Fruit fly (Drosophila melanogaster) whole organism, embryonic: ENCODE results near the gene Tg.

ENCODE experiments used
- Adf1 ChIP-seq: fragments of 200-800 bp; sonication (Bioruptor generic); IDR thresholded peaks from 2 replicates; pipeline ENCODE4 v1.3.6; 2022; ENCODE audit warnings: missing biosample characterization, missing genetic modification characterization
- Antp ChIP-seq: fragments of 200-800 bp; sonication (Bioruptor generic); optimal IDR thresholded peaks from 3 replicates; lab custom pipeline; 2016; ENCODE audit warnings: missing biosample characterization, missing genetic modification characterization
- BtbVII ChIP-seq: fragments of 200-800 bp; sonication (Bioruptor generic); optimal IDR thresholded peaks from 3 replicates; lab custom pipeline; 2017; ENCODE audit warnings: missing biosample characterization, mild to moderate bottlenecking, missing genetic modification characterization
- CG10321 ChIP-seq: fragments of 200-800 bp; sonication (Bioruptor generic); IDR thresholded peaks from 2 replicates; pipeline ENCODE4 v1.3.6; 2022; ENCODE audit warnings: missing biosample characterization, missing genetic modification characterization
- CG10366 ChIP-seq: fragments of 200-800 bp; sonication (Bioruptor generic); IDR thresholded peaks from 2 replicates; pipeline ENCODE4 v1.3.6; 2022; ENCODE audit warnings: missing biosample characterization, missing genetic modification characterization
- CG10565 ChIP-seq: fragments of 200-800 bp; sonication (Bioruptor generic); optimal IDR thresholded peaks from 3 replicates; lab custom pipeline; 2016; ENCODE audit warnings: missing biosample characterization, mild to moderate bottlenecking, missing genetic modification characterization
- CG10654 ChIP-seq: fragments of 200-800 bp; sonication (Bioruptor generic); optimal IDR thresholded peaks from 2 replicates; lab custom pipeline; 2016; ENCODE audit warnings: missing biosample characterization, missing genetic modification characterization
- CG10959 ChIP-seq: fragments of 200-800 bp; sonication (Bioruptor generic); IDR thresholded peaks from 2 replicates; pipeline ENCODE4 v1.3.6; 2022; ENCODE audit warnings: missing biosample characterization, missing genetic modification characterization
- CG14441 ChIP-seq: fragments of 200-800 bp; sonication (Bioruptor generic); IDR thresholded peaks from 2 replicates; pipeline ENCODE4 v1.3.6; 2022; ENCODE audit warnings: missing biosample characterization, missing genetic modification characterization
- CG2199 ChIP-seq: fragments of 200-800 bp; sonication (Bioruptor generic); IDR thresholded peaks from 3 replicates; pipeline ENCODE4 v1.3.6; 2022; ENCODE audit warnings: missing biosample characterization, missing genetic modification characterization
- CG30431 ChIP-seq: fragments of 200-800 bp; sonication (Bioruptor generic); optimal IDR thresholded peaks from 2 replicates; lab custom pipeline; 2017; ENCODE audit warnings: missing biosample characterization, missing genetic modification characterization
- CG31441 ChIP-seq: fragments of 200-800 bp; sonication (Bioruptor generic); IDR thresholded peaks from 2 replicates; pipeline ENCODE4 v1.3.6; 2022; ENCODE audit warnings: missing biosample characterization, missing genetic modification characterization
- CG33213 ChIP-seq: fragments of 200-800 bp; sonication (Bioruptor generic); optimal IDR thresholded peaks from 3 replicates; lab custom pipeline; 2016; ENCODE audit warnings: missing biosample characterization, missing genetic modification characterization
- CG33557 ChIP-seq: fragments of 200-800 bp; sonication (Bioruptor generic); optimal IDR thresholded peaks from 2 replicates; lab custom pipeline; 2019; ENCODE audit warnings: missing biosample characterization, mild to moderate bottlenecking, missing genetic modification characterization, moderate library complexity
- CG4854 ChIP-seq: fragments of 200-800 bp; sonication (Bioruptor generic); optimal IDR thresholded peaks from 2 replicates; lab custom pipeline; 2016; ENCODE audit warnings: missing biosample characterization, missing genetic modification characterization, inconsistent platforms
- CG6272 ChIP-seq: fragments of 200-800 bp; sonication (Bioruptor generic); IDR thresholded peaks from 2 replicates; pipeline ENCODE4 v1.3.6; 2022; ENCODE audit warnings: missing biosample characterization, missing genetic modification characterization
- CG6654 ChIP-seq: fragments of 200-800 bp; sonication (Bioruptor generic); optimal IDR thresholded peaks from 2 replicates; lab custom pipeline; 2017; ENCODE audit warnings: missing biosample characterization, mild to moderate bottlenecking, missing genetic modification characterization
- CG7372 ChIP-seq: fragments of 200-800 bp; sonication (Bioruptor generic); IDR thresholded peaks from 2 replicates; pipeline ENCODE4 v1.3.6; 2022; ENCODE audit warnings: missing biosample characterization, missing genetic modification characterization
- CG8290 ChIP-seq, 3 experiments: fragments of 200-800 bp; sonication (Bioruptor generic); optimal IDR thresholded peaks; 2 replicates each; lab custom pipeline; 2016 to 2019; ENCODE audit warnings: missing biosample characterization in 3 of 3, missing genetic modification characterization in 3 of 3, mild to moderate bottlenecking in 2 of 3, moderate library complexity in 1 of 3
- CG9437 ChIP-seq: fragments of 200-800 bp; sonication (Bioruptor generic); optimal IDR thresholded peaks from 2 replicates; lab custom pipeline; 2018; ENCODE audit warnings: missing biosample characterization, mild to moderate bottlenecking, missing genetic modification characterization
- CoRest ChIP-seq: fragments of 200-800 bp; sonication (Bioruptor generic); optimal IDR thresholded peaks from 3 replicates; lab custom pipeline; 2018; ENCODE audit warnings: missing biosample characterization, mild to moderate bottlenecking, missing genetic modification characterization, moderate library complexity
- Dek ChIP-seq: fragments of 200-800 bp; sonication (Bioruptor generic); optimal IDR thresholded peaks from 3 replicates; lab custom pipeline; 2019; ENCODE audit warnings: missing biosample characterization, mild to moderate bottlenecking, missing genetic modification characterization, moderate library complexity
- ERR ChIP-seq: fragments of 200-800 bp; sonication (Bioruptor generic); optimal IDR thresholded peaks from 2 replicates; lab custom pipeline; 2016; ENCODE audit warnings: missing biosample characterization, missing genetic modification characterization
- Gug ChIP-seq: fragments of 200-800 bp; sonication (Bioruptor generic); IDR thresholded peaks from 4 replicates; pipeline ENCODE4 v1.3.6; 2022; ENCODE audit warnings: missing biosample characterization, missing genetic modification characterization
- HLHmδ ChIP-seq: fragments of 200-800 bp; sonication (Bioruptor generic); optimal IDR thresholded peaks from 2 replicates; lab custom pipeline; 2018; ENCODE audit warnings: missing biosample characterization, mild to moderate bottlenecking, missing genetic modification characterization, moderate library complexity
- Hand ChIP-seq: fragments of 200-800 bp; sonication (Bioruptor generic); optimal IDR thresholded peaks from 2 replicates; lab custom pipeline; 2017; ENCODE audit warnings: mild to moderate bottlenecking, missing biosample characterization, missing genetic modification reagents, missing genetic modification characterization
- Lhr ChIP-seq: fragments of 200-800 bp; sonication (Bioruptor generic); optimal IDR thresholded peaks from 3 replicates; lab custom pipeline; 2017; ENCODE audit warnings: mild to moderate bottlenecking, missing biosample characterization, missing genetic modification reagents, missing genetic modification characterization
- Nf-YA ChIP-seq: fragments of 200-800 bp; sonication (Bioruptor generic); IDR thresholded peaks from 2 replicates; pipeline ENCODE4 v1.3.6; 2022; ENCODE audit warnings: missing biosample characterization, missing genetic modification characterization
- NfI ChIP-seq: fragments of 200-800 bp; sonication (Bioruptor generic); optimal IDR thresholded peaks from 3 replicates; lab custom pipeline; 2018; ENCODE audit warnings: missing biosample characterization, mild to moderate bottlenecking, missing genetic modification characterization, moderate library complexity
- Opbp ChIP-seq: fragments of 200-800 bp; sonication (Bioruptor generic); IDR thresholded peaks from 3 replicates; pipeline ENCODE4 v1.3.6; 2022; ENCODE audit warnings: missing biosample characterization, missing genetic modification characterization; ENCODE audit not compliant: partially characterized antibody
- Poxn ChIP-seq: fragments of 200-800 bp; sonication (Bioruptor generic); IDR thresholded peaks from 2 replicates; pipeline ENCODE4 v1.3.6; 2022; ENCODE audit warnings: missing biosample characterization, missing genetic modification characterization
- Tbp ChIP-seq: fragments of >200 bp; optimal IDR thresholded peaks from 2 replicates; lab custom pipeline; 2018; ENCODE audit warnings: missing biosample characterization, missing genetic modification characterization
- chinmo ChIP-seq: fragments of 200-800 bp; sonication (Bioruptor generic); IDR thresholded peaks from 4 replicates; pipeline ENCODE4 v1.3.6; 2022; ENCODE audit warnings: missing biosample characterization, missing genetic modification characterization; ENCODE audit not compliant: partially characterized antibody
- croc ChIP-seq: fragments of 200-800 bp; sonication (Bioruptor generic); conservative IDR thresholded peaks from 3 replicates; pipeline ENCODE4 v1.3.6; 2022; ENCODE audit warnings: missing biosample characterization, missing genetic modification characterization
- dmrt11E ChIP-seq: fragments of 200-800 bp; sonication (Bioruptor generic); optimal IDR thresholded peaks from 3 replicates; lab custom pipeline; 2018; ENCODE audit warnings: missing biosample characterization, mild to moderate bottlenecking, missing genetic modification characterization, moderate library complexity
- ewg ChIP-seq: fragments of 200-800 bp; sonication (Bioruptor generic); optimal IDR thresholded peaks from 3 replicates; lab custom pipeline; 2017; ENCODE audit warnings: mild to moderate bottlenecking, missing biosample characterization, missing genetic modification reagents, missing genetic modification characterization
- insv ChIP-seq, 2 experiments: fragments of 200-800 bp; sonication (Bioruptor generic); optimal IDR thresholded peaks; 3 replicates each; lab custom pipeline; 2016 to 2018; ENCODE audit warnings: missing biosample characterization in 2 of 2, missing genetic modification characterization in 2 of 2
- kni ChIP-seq: fragments of 200-800 bp; sonication (Bioruptor generic); optimal IDR thresholded peaks from 3 replicates; lab custom pipeline; 2017; ENCODE audit warnings: mild to moderate bottlenecking, missing biosample characterization, missing genetic modification reagents, missing genetic modification characterization
- lbe ChIP-seq: fragments of 200-800 bp; sonication (Bioruptor generic); optimal IDR thresholded peaks from 2 replicates; lab custom pipeline; 2016; ENCODE audit warnings: missing biosample characterization, mild to moderate bottlenecking, missing genetic modification characterization
- lilli ChIP-seq: fragments of 200-800 bp; sonication (Bioruptor generic); optimal IDR thresholded peaks from 3 replicates; lab custom pipeline; 2016; ENCODE audit warnings: missing biosample characterization, missing genetic modification characterization
- lmd ChIP-seq: fragments of 200-800 bp; sonication (Bioruptor generic); IDR thresholded peaks from 2 replicates; pipeline ENCODE4 v1.3.6; 2022; ENCODE audit warnings: missing biosample characterization, missing genetic modification characterization
- maf-S ChIP-seq: fragments of 200-800 bp; sonication (Bioruptor generic); optimal IDR thresholded peaks from 2 replicates; lab custom pipeline; 2016; ENCODE audit warnings: missing biosample characterization, missing genetic modification characterization
- nerfin-2 ChIP-seq: fragments of 200-800 bp; sonication (Bioruptor generic); IDR thresholded peaks from 2 replicates; pipeline ENCODE4 v1.3.6; 2022; ENCODE audit warnings: missing biosample characterization, missing genetic modification characterization; ENCODE audit not compliant: partially characterized antibody
- peb ChIP-seq: fragments of 200-800 bp; sonication (Bioruptor generic); IDR thresholded peaks from 2 replicates; pipeline ENCODE4 v1.3.6; 2022; ENCODE audit warnings: missing biosample characterization, missing genetic modification characterization
- ro ChIP-seq: fragments of 200-800 bp; sonication (Bioruptor generic); IDR thresholded peaks from 2 replicates; pipeline ENCODE4 v1.3.6; 2022; ENCODE audit warnings: missing biosample characterization, missing genetic modification characterization
- scrt ChIP-seq: fragments of 200-800 bp; sonication (Bioruptor generic); optimal IDR thresholded peaks from 2 replicates; lab custom pipeline; 2018; ENCODE audit warnings: missing biosample characterization, mild to moderate bottlenecking, missing genetic modification characterization, moderate library complexity
- sr ChIP-seq: fragments of 200-800 bp; sonication (Bioruptor generic); IDR thresholded peaks from 3 replicates; pipeline ENCODE4 v1.3.6; 2022; ENCODE audit warnings: missing biosample characterization, missing genetic modification characterization
- tna ChIP-seq: fragments of 200-800 bp; sonication (Bioruptor generic); IDR thresholded peaks from 2 replicates; pipeline ENCODE4 v1.3.6; 2022; ENCODE audit warnings: missing biosample characterization, missing genetic modification characterization; ENCODE audit not compliant: partially characterized antibody
- unc-4 ChIP-seq: fragments of 200-800 bp; sonication (Bioruptor generic); IDR thresholded peaks from 2 replicates; pipeline ENCODE4 v1.3.6; 2022; ENCODE audit warnings: missing biosample characterization, missing genetic modification characterization; ENCODE audit not compliant: partially characterized antibody
- yki ChIP-seq: fragments of >200 bp; optimal IDR thresholded peaks from 3 replicates; lab custom pipeline; 2018

The Tg gene

DNA sequence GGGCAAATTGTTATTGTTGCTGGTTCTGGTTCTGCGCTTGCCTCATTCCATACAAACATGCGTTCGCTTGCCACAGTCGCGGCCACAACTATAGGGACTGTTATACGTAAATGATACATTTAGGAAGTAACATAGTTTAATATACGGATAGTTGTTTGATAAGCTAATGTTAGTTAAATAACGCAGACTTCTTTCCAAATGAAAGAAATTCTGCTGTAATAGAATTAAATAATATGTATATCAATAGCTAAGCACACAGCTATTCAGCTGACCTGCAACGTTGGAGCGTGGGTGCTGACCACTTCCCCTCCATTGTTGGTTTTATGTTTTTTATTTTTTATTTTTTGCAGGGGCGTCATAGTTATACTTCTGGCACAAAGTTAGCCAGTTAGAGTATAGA is 23.5 kb downstream of the Tg start:
- TF ChIP-seq CG7372 (GFP tag; lab: Robert Waterston, UW) (peak; percentile 68), maf-S (peak; percentile 5), CG10321 (GFP tag; lab: Robert Waterston, UW) (no peak), Gug (GFP tag; lab: Robert Waterston, UW) (0 out of 4 replicates have a peak, but pooled peaks have one; percentile 7), CG10654 (peak; percentile 7), Antp (GFP tag; lab: Kevin White, UChicago) (peak; percentile 27), CG14441 (GFP tag; lab: Robert Waterston, UW) (peak; percentile 59; the same call in 1 of the 2 replicates), CG33213 (GFP tag; lab: Kevin White, UChicago) (no peak), lbe (GFP tag; lab: Kevin White, UChicago) (no peak), yki (lab: Kevin White, UChicago) (no peak), Tbp (GFP tag; lab: Kevin White, UChicago) (no peak), NfI (GFP tag; lab: Kevin White, UChicago) (peak; percentile 32), Hand (GFP tag; lab: Kevin White, UChicago) (peak; percentile 38), CG6654 (no peak), Lhr (GFP tag; lab: Kevin White, UChicago) (no peak), HLHmδ (no peak), nerfin-2 (no peak), BtbVII (peak; percentile 27), ewg (GFP tag; lab: Kevin White, UChicago) (peak; percentile 34), CG2199 (no peak), CG10565 (no peak), Adf1 (GFP tag; lab: Robert Waterston, UW) (peak; percentile 13; the same call in 1 of the 2 replicates), lilli (GFP tag; lab: Kevin White, UChicago) (peak; percentile 70), CG33557 (GFP tag; lab: Kevin White, UChicago) (no peak), chinmo (GFP tag; lab: Robert Waterston, UW) (no peak), CG30431 (GFP tag; lab: Kevin White, UChicago) (peak; percentile 4), Poxn (no peak), lmd (GFP tag; lab: Robert Waterston, UW) (peak; percentile 67), peb (0 out of 2 replicates have a peak, but pooled peaks have one; percentile 17), ERR (GFP tag; lab: Kevin White, UChicago) (no peak), kni (GFP tag; lab: Kevin White, UChicago) (no peak), CG8290 (GFP tag; optimal IDR thresholded peaks at IDR 0.05; lab: Kevin White, UChicago) (no peak), CG8290 (tag; optimal IDR thresholded peaks at IDR 0.05; lab: Kevin White, UChicago) (peak in 1 of 2 experiments; percentile 64), scrt (GFP tag; lab: Kevin White, UChicago) (peak; percentile 38), insv (GFP tag; optimal IDR thresholded peaks at IDR 0.05; lab: Kevin White, UChicago) (no peak), CG10959 (GFP tag; lab: Robert Waterston, UW) (peak; percentile 37; the same call in 1 of the 2 replicates), Dek (tag; lab: Kevin White, UChicago) (peak; percentile 40), CG4854 (GFP tag; lab: Kevin White, UChicago) (no peak), ro (GFP tag; lab: Robert Waterston, UW) (no peak), unc-4 (GFP tag; lab: Robert Waterston, UW) (no peak), sr (peak; percentile 85), CoRest (tag; lab: Kevin White, UChicago) (peak; percentile 65), dmrt11E (tag; lab: Kevin White, UChicago) (peak; percentile 44), CG6272 (no peak), tna (no peak), CG31441 (peak; percentile 52; the same call in 1 of the 2 replicates), CG9437 (GFP tag; lab: Kevin White, UChicago) (peak; percentile 30), Opbp (no peak), Nf-YA (GFP tag; lab: Robert Waterston, UW) (no peak; the same call in 1 of the 2 replicates), croc (GFP tag; lab: Robert Waterston, UW) (0 out of 3 replicates have a peak, but pooled peaks have one; percentile 13), CG10366 (GFP tag; lab: Robert Waterston, UW) (peak; percentile 53; the same call in 1 of the 2 replicates)
